Fruit fly (Drosophila melanogaster): ENCODE measurements around the gene mkg-p.

The mkg-p gene

DNA sequence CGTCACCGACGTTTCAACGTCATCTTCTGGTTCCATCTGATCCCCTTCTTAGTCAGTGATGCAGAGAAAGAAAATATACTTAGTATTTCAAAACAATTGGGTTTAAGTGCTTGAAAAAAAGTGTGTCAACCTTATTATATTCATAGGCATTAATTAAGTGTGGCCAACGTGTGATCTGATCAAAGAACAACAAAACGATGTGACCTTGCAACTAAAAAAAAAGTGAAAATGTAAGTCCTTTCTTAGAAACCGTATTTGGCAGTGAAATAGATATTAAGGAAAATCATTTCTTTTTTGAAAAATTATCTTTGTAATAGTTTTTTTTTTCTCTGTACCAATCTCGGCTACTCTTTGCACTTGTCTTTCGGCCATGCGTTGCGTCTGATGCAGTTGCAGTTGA is 20.0 kb downstream of the mkg-p start (continued):
- TF ChIP-seq acj6 (GFP tag; optimal IDR thresholded peaks at IDR 0.05) = peak; percentile 86
- TF ChIP-seq Ets21C (GFP tag; optimal IDR thresholded peaks at IDR 0.05) = peak; percentile 47
- TF ChIP-seq OdsH (GFP tag; optimal IDR thresholded peaks at IDR 0.05) = peak; percentile 86
- TF ChIP-seq CG10669 (GFP tag; optimal IDR thresholded peaks at IDR 0.05) = peak; percentile 84
- TF ChIP-seq spab (GFP tag; optimal IDR thresholded peaks at IDR 0.05) = peak; percentile 74
- TF ChIP-seq achi (GFP tag; optimal IDR thresholded peaks at IDR 0.05) = peak; percentile 86
- peak; percentile 70 for TF ChIP-seq dsx (GFP tag; optimal IDR thresholded peaks at IDR 0.05; ENCODE audit: poor library complexity, severe bottlenecking)
- TF ChIP-seq CG6792 (GFP tag; optimal IDR thresholded peaks at IDR 0.05) = peak; percentile 85
- peak; percentile 79 for TF ChIP-seq CG6163 (GFP tag; IDR thresholded peaks at IDR 0.05)
- peak; percentile 94 for TF ChIP-seq CG32006 (GFP tag; optimal IDR thresholded peaks at IDR 0.05)

DNA sequence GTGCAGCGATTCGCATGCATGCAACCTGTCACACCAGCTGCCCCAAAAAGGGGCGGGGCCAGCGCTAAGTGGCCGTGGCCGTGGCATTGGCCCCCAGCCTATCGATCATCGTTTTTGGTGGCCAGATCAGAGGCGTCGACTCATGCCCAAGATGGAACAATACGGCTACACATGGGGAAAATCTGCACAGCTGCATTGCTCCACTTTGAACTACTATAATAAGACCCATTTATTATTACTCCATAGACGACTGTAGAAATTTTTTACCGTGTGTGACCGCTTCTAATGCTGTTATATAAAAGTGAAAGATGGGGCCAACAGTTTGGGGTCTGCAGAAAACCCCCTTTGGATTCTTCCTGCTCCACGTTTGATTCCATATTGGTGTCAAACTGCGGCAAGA is 21.1 kb downstream of the mkg-p start:
- TF ChIP-seq Lpt (GFP tag; optimal IDR thresholded peaks at IDR 0.05) (no peak), CG15336 (GFP tag; IDR thresholded peaks at IDR 0.05) (peak; percentile 73), CG31627 (GFP tag; optimal IDR thresholded peaks at IDR 0.05) (no peak), ss (GFP tag; optimal IDR thresholded peaks at IDR 0.05) (peak in 1 of 2 experiments; percentile 38), CG32006 (GFP tag; optimal IDR thresholded peaks at IDR 0.05) (peak; percentile 84), Hr4 (GFP tag; optimal IDR thresholded peaks at IDR 0.05) (peak; percentile 69), fd85E (GFP tag; optimal IDR thresholded peaks at IDR 0.05) (no peak), Eip75B (GFP tag; optimal IDR thresholded peaks at IDR 0.05) (no peak), CG8319 (GFP tag; optimal IDR thresholded peaks at IDR 0.05) (no peak), salr (GFP tag; optimal IDR thresholded peaks at IDR 0.05) (peak in 1 of 2 experiments; percentile 59), dac (GFP tag; optimal IDR thresholded peaks at IDR 0.05) (peak; percentile 51), CG1621 (tag; optimal IDR thresholded peaks at IDR 0.05) (no peak), CG7368 (GFP tag; optimal IDR thresholded peaks at IDR 0.05) (no peak), CG4318 (GFP tag; optimal IDR thresholded peaks at IDR 0.05) (peak; percentile 59), CG8119 (GFP tag; IDR thresholded peaks at IDR 0.05) (peak; percentile 60), fd59A (GFP tag; optimal IDR thresholded peaks at IDR 0.05) (no peak), spab (GFP tag; optimal IDR thresholded peaks at IDR 0.05) (no peak), CG6276 (GFP tag; optimal IDR thresholded peaks at IDR 0.05) (peak; percentile 21), achi (GFP tag; optimal IDR thresholded peaks at IDR 0.05) (peak; percentile 27), CG6163 (GFP tag; IDR thresholded peaks at IDR 0.05) (no peak), cyc (GFP tag; optimal IDR thresholded peaks at IDR 0.05) (no peak), dsx (GFP tag; optimal IDR thresholded peaks at IDR 0.05; ENCODE audit: poor library complexity, severe bottlenecking) (no peak), Ets96B (tag; optimal IDR thresholded peaks at IDR 0.05) (no peak), lz (GFP tag; optimal IDR thresholded peaks at IDR 0.05) (no peak), CG3919 (GFP tag; optimal IDR thresholded peaks at IDR 0.05) (no peak), Blimp-1 (GFP tag; optimal IDR thresholded peaks at IDR 0.05) (no peak), Met (GFP tag; optimal IDR thresholded peaks at IDR 0.05) (no peak), CG34406 (GFP tag; optimal IDR thresholded peaks at IDR 0.05) (no peak), CG11902 (GFP tag; optimal IDR thresholded peaks at IDR 0.05) (no peak), topi (GFP tag; optimal IDR thresholded peaks at IDR 0.05) (no peak), CG10669 (GFP tag; optimal IDR thresholded peaks at IDR 0.05) (no peak), CG11294 (GFP tag; IDR thresholded peaks at IDR 0.05) (no peak), Eip93F (GFP tag; optimal IDR thresholded peaks at IDR 0.05) (no peak), CG11762 (GFP tag; optimal IDR thresholded peaks at IDR 0.05; ENCODE audit: insufficient read depth) (no peak), Sox102F (GFP tag; optimal IDR thresholded peaks at IDR 0.05) (no peak), CG6854 (GFP tag; optimal IDR thresholded peaks at IDR 0.05) (no peak), CG8632 (GFP tag; optimal IDR thresholded peaks at IDR 0.05) (no peak), net (GFP tag; optimal IDR thresholded peaks at IDR 0.05) (peak; percentile 24), eg (GFP tag; IDR thresholded peaks at IDR 0.05) (peak; percentile 50; the same call in 2 of the 3 replicates), fkh (GFP tag; optimal IDR thresholded peaks at IDR 0.05) (no peak), CG6792 (GFP tag; optimal IDR thresholded peaks at IDR 0.05) (no peak), CG16779 (tag; optimal IDR thresholded peaks at IDR 0.05) (no peak), acj6 (GFP tag; optimal IDR thresholded peaks at IDR 0.05) (no peak), CG6808 (GFP tag; optimal IDR thresholded peaks at IDR 0.05) (no peak), CG9139 (GFP tag; optimal IDR thresholded peaks at IDR 0.05) (no peak), vri (GFP tag; optimal IDR thresholded peaks at IDR 0.05) (no peak), Sox15 (GFP tag; optimal IDR thresholded peaks at IDR 0.05) (no peak)
